Fruit fly (Drosophila melanogaster): ENCODE measurements around the gene Axud1.

Axud1 gene

dm6 chr2L:2348479-2348878 lies 16.7 kb upstream of the Axud1 start (continued):
- peak; percentile 38 for TF ChIP-seq bcd (GFP tag; optimal IDR thresholded peaks at IDR 0.05)

DNA sequence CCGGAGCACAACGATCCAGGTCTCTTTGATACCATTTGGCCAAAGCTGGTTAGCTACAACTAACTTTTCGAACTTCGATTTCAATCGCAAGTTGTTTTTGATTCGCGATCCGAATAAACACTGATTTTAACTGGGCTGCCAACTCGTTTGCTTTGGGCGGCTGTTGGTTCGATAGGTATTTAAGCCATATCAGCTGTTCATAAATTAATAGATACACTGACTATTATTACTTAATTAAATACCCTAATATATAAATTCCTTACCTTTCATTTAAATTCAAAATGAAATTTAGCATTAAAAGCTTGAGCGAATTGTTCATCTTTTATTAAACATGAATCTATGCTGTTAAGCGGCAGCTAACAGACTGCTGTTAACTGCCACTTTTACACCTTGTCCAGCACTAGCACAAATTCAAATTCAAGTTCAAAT lies 7.9 kb upstream of the Axud1 start, which contains the start of gene CG9967:
Gene CG9967, minus strand, starts transcription at position 129 of the 429 bp plus-strand sequence.
- TF ChIP-seq CG16813 (GFP tag; IDR thresholded peaks at IDR 0.05; ENCODE audit: partially characterized antibody) (peak; percentile 38; the same call in 1 of the 3 replicates), Dref (GFP tag; IDR thresholded peaks at IDR 0.05) (peak; percentile 51), unc-4 (GFP tag; IDR thresholded peaks at IDR 0.05; ENCODE audit: partially characterized antibody) (peak; percentile 51; the same call in 1 of the 2 replicates), crp (GFP tag; optimal IDR thresholded peaks at IDR 0.05) (peak; percentile 54 to 91), zen (tag; optimal IDR thresholded peaks at IDR 0.05) (peak; percentile 9), CG17361 (GFP tag; IDR thresholded peaks at IDR 0.05) (peak; percentile 24; the same call in 1 of the 3 replicates), CG13424 (tag; optimal IDR thresholded peaks at IDR 0.05) (peak; percentile 31), CG6765 (GFP tag; optimal IDR thresholded peaks at IDR 0.05) (no peak), Sin3A (optimal IDR thresholded peaks at IDR 0.05) (peak; percentile 47), CG12659 (GFP tag; optimal IDR thresholded peaks at IDR 0.05) (peak; percentile 44), CoRest (tag; optimal IDR thresholded peaks at IDR 0.05) (peak; percentile 37), CG7556 (GFP tag; optimal IDR thresholded peaks at IDR 0.05) (peak; percentile 8), CG34224 (GFP tag; IDR thresholded peaks at IDR 0.05; ENCODE audit: partially characterized antibody) (peak; percentile 48; the same call in 1 of the 3 replicates), BEAF-32 (GFP tag; optimal IDR thresholded peaks at IDR 0.05) (peak; percentile 63), lilli (GFP tag; optimal IDR thresholded peaks at IDR 0.05) (peak; percentile 39), CG1603 (tag; optimal IDR thresholded peaks at IDR 0.05) (peak; percentile 6), row (GFP tag; IDR thresholded peaks at IDR 0.05) (peak; percentile 59), Meics (GFP tag; optimal IDR thresholded peaks at IDR 0.05) (no peak), eve (GFP tag; optimal IDR thresholded peaks at IDR 0.05) (peak in 1 of 2 experiments; percentile 68), Dp (GFP tag; optimal IDR thresholded peaks at IDR 0.05) (peak; percentile 86), cas (GFP tag; IDR thresholded peaks at IDR 0.05) (no peak), CG12155 (GFP tag; optimal IDR thresholded peaks at IDR 0.05) (peak; percentile 13), stwl (tag; optimal IDR thresholded peaks at IDR 0.05) (peak; percentile 84), hkb (optimal IDR thresholded peaks at IDR 0.05) (no peak), hkb (GFP tag; IDR thresholded peaks at IDR 0.05) (0 out of 2 replicates have a peak, but pooled peaks have one; percentile 12), CG6791 (GFP tag; IDR thresholded peaks at IDR 0.05; ENCODE audit: partially characterized antibody) (no peak), CG4617 (GFP tag; optimal IDR thresholded peaks at IDR 0.05; ENCODE audit: borderline replicate concordance) (peak; percentile 17), ssp (GFP tag; IDR thresholded peaks at IDR 0.05) (no peak), tup (GFP tag; optimal IDR thresholded peaks at IDR 0.05) (peak; percentile 7), CG7987 (GFP tag; optimal IDR thresholded peaks at IDR 0.05) (no peak), CG15514 (GFP tag; optimal IDR thresholded peaks at IDR 0.05) (peak; percentile 88), Xbp1 (GFP tag; optimal IDR thresholded peaks at IDR 0.05) (peak; percentile 2), CG12942 (GFP tag; optimal IDR thresholded peaks at IDR 0.05) (no peak), CG7372 (GFP tag; IDR thresholded peaks at IDR 0.05) (no peak), CG13287 (GFP tag; IDR thresholded peaks at IDR 0.05; ENCODE audit: partially characterized antibody) (peak; percentile 69), CG10267 (tag; optimal IDR thresholded peaks at IDR 0.05) (peak; percentile 90), CG14710 (tag; optimal IDR thresholded peaks at IDR 0.05) (peak; percentile 51), MBD-R2 (GFP tag; IDR thresholded peaks at IDR 0.05) (peak; percentile 69), D19A (tag; optimal IDR thresholded peaks at IDR 0.05) (peak; percentile 4), maf-S (GFP tag; optimal IDR thresholded peaks at IDR 0.05) (no peak), Med (GFP tag) (peak; percentile 73), CG2116 (GFP tag; optimal IDR thresholded peaks at IDR 0.05) (peak; percentile 50), nmo (GFP tag; optimal IDR thresholded peaks at IDR 0.05) (peak; percentile 29), CG17186 (GFP tag; optimal IDR thresholded peaks at IDR 0.05) (peak; percentile 36), dpn (GFP tag; optimal IDR thresholded peaks at IDR 0.05) (peak in 1 of 2 experiments; percentile 2), oc (tag; optimal IDR thresholded peaks at IDR 0.05) (no peak)

Measured in whole organism, embryonic.